Fruit fly (Drosophila melanogaster) whole organism, prepupa: Measurements from ENCODE around the gene Gr39a.

Experiments used
- Blimp-1 ChIP-seq: fragments of 200-800 bp; sonication (Bioruptor generic); optimal IDR thresholded peaks from 3 replicates; lab custom pipeline; 2017; ENCODE audit warnings: missing biosample characterization, missing genetic modification characterization, mild to moderate bottlenecking, moderate library complexity, missing genetic modification reagents
- CG10631 ChIP-seq: fragments of 200-800 bp; sonication (Bioruptor generic); optimal IDR thresholded peaks from 2 replicates; lab custom pipeline; 2016; ENCODE audit warnings: missing biosample characterization, missing genetic modification characterization
- CG10669 ChIP-seq: fragments of 200-800 bp; sonication (Bioruptor generic); optimal IDR thresholded peaks from 3 replicates; lab custom pipeline; 2018; ENCODE audit warnings: missing biosample characterization, mild to moderate bottlenecking, missing genetic modification characterization, moderate library complexity
- CG11294 ChIP-seq: fragments of 200-800 bp; sonication (Bioruptor generic); IDR thresholded peaks from 2 replicates; pipeline ENCODE4 v1.3.6; 2022; ENCODE audit warnings: missing biosample characterization, missing genetic modification characterization
- CG11902 ChIP-seq: fragments of 200-800 bp; sonication (Bioruptor generic); optimal IDR thresholded peaks from 3 replicates; lab custom pipeline; 2016; ENCODE audit warnings: missing biosample characterization, missing genetic modification characterization
- CG15336 ChIP-seq: fragments of 200-800 bp; sonication (Bioruptor generic); IDR thresholded peaks from 2 replicates; pipeline ENCODE4 v1.3.6; 2022; ENCODE audit warnings: missing biosample characterization, missing genetic modification characterization
- CG1621 ChIP-seq: fragments of 200-800 bp; sonication (Bioruptor generic); optimal IDR thresholded peaks from 3 replicates; lab custom pipeline; 2018; ENCODE audit warnings: missing biosample characterization, mild to moderate bottlenecking, missing genetic modification characterization
- CG16779 ChIP-seq: fragments of 200-800 bp; sonication (Bioruptor generic); optimal IDR thresholded peaks from 3 replicates; lab custom pipeline; 2017; ENCODE audit warnings: missing biosample characterization, mild to moderate bottlenecking, missing genetic modification characterization
- CG3032 ChIP-seq: fragments of 200-800 bp; optimal IDR thresholded peaks from 2 replicates; lab custom pipeline; 2019; ENCODE audit warnings: missing biosample characterization, mild to moderate bottlenecking, missing genetic modification characterization, moderate library complexity
- CG31627 ChIP-seq: fragments of 200-800 bp; sonication (Bioruptor generic); optimal IDR thresholded peaks from 3 replicates; lab custom pipeline; 2016; ENCODE audit warnings: missing biosample characterization, missing genetic modification characterization
- CG34406 ChIP-seq: fragments of 200-800 bp; sonication (Bioruptor generic); optimal IDR thresholded peaks from 3 replicates; lab custom pipeline; 2016; ENCODE audit warnings: missing biosample characterization, missing genetic modification characterization
- CG8119 ChIP-seq: fragments of 200-800 bp; sonication (Bioruptor generic); IDR thresholded peaks from 3 replicates; pipeline ENCODE4 v1.3.6; 2022; ENCODE audit warnings: missing biosample characterization, missing genetic modification characterization
- CG8319 ChIP-seq: fragments of 200-800 bp; sonication (Bioruptor generic); optimal IDR thresholded peaks from 3 replicates; lab custom pipeline; 2016; ENCODE audit warnings: missing biosample characterization, missing genetic modification characterization
- Eip78C ChIP-seq: fragments of 200-800 bp; sonication (Bioruptor generic); peaks from one replicate; lab custom pipeline; 2016; ENCODE audit warnings: missing biosample characterization, missing genetic modification characterization
- Eip93F ChIP-seq: fragments of 200-800 bp; sonication (Bioruptor generic); optimal IDR thresholded peaks from 2 replicates; lab custom pipeline; 2016; ENCODE audit warnings: missing biosample characterization, mild to moderate bottlenecking, missing genetic modification characterization
- Ets21C ChIP-seq: fragments of 200-800 bp; sonication (Bioruptor generic); optimal IDR thresholded peaks from 3 replicates; lab custom pipeline; 2016; ENCODE audit warnings: missing biosample characterization, missing genetic modification characterization
- Ets96B ChIP-seq: fragments of 200-800 bp; optimal IDR thresholded peaks from 2 replicates; lab custom pipeline; 2019; ENCODE audit warnings: missing biosample characterization, mild to moderate bottlenecking, missing genetic modification characterization, moderate library complexity
- Hr39 ChIP-seq: fragments of 200-800 bp; sonication (Bioruptor generic); optimal IDR thresholded peaks from 2 replicates; lab custom pipeline; 2016; ENCODE audit warnings: missing biosample characterization, missing genetic modification characterization
- Lpt ChIP-seq: fragments of 200-800 bp; sonication (Bioruptor generic); optimal IDR thresholded peaks from 3 replicates; lab custom pipeline; 2016; ENCODE audit warnings: missing biosample characterization, missing genetic modification characterization
- Met ChIP-seq: fragments of 200-800 bp; sonication (Bioruptor generic); optimal IDR thresholded peaks from 3 replicates; lab custom pipeline; 2016; ENCODE audit warnings: missing biosample characterization, missing genetic modification characterization
- Smox ChIP-seq: fragments of 200-800 bp; sonication (Bioruptor generic); optimal IDR thresholded peaks from 3 replicates; lab custom pipeline; 2016; ENCODE audit warnings: missing biosample characterization, missing genetic modification characterization
- Sox102F ChIP-seq: fragments of 200-800 bp; sonication (Bioruptor generic); optimal IDR thresholded peaks from 2 replicates; lab custom pipeline; 2016; ENCODE audit warnings: missing biosample characterization, mild to moderate bottlenecking, missing genetic modification characterization
- Sox14 ChIP-seq: fragments of 200-800 bp; sonication (Bioruptor generic); optimal IDR thresholded peaks from 3 replicates; lab custom pipeline; 2016; ENCODE audit warnings: missing biosample characterization, missing genetic modification characterization
- Sox15 ChIP-seq: fragments of 200-800 bp; sonication (Bioruptor generic); optimal IDR thresholded peaks from 3 replicates; lab custom pipeline; 2016; ENCODE audit warnings: missing biosample characterization, missing genetic modification characterization
- achi ChIP-seq: fragments of 200-800 bp; sonication (Bioruptor generic); optimal IDR thresholded peaks from 3 replicates; lab custom pipeline; 2016; ENCODE audit warnings: missing biosample characterization, missing genetic modification characterization
- cyc ChIP-seq: fragments of 200-800 bp; sonication (Bioruptor generic); optimal IDR thresholded peaks from 3 replicates; lab custom pipeline; 2016; ENCODE audit warnings: missing biosample characterization, missing genetic modification characterization
- dac ChIP-seq: fragments of 200-800 bp; sonication (Bioruptor generic); optimal IDR thresholded peaks from 2 replicates; lab custom pipeline; 2017; ENCODE audit warnings: missing biosample characterization, mild to moderate bottlenecking, missing genetic modification characterization
- dsx ChIP-seq: fragments of 200-800 bp; optimal IDR thresholded peaks from 3 replicates; lab custom pipeline; 2019; ENCODE audit warnings: missing biosample characterization, mild to moderate bottlenecking, missing genetic modification characterization, moderate library complexity; ENCODE audit not compliant: poor library complexity, severe bottlenecking
- eg ChIP-seq: fragments of 200-800 bp; sonication (Bioruptor generic); IDR thresholded peaks from 3 replicates; pipeline ENCODE4 v1.3.6; 2022; ENCODE audit warnings: missing biosample characterization, missing genetic modification characterization
- fd85E ChIP-seq: fragments of 200-800 bp; sonication (Bioruptor generic); optimal IDR thresholded peaks from 3 replicates; lab custom pipeline; 2016; ENCODE audit warnings: missing biosample characterization, missing genetic modification characterization
- fkh ChIP-seq: fragments of 200-800 bp; sonication (Bioruptor generic); optimal IDR thresholded peaks from 3 replicates; lab custom pipeline; 2017; ENCODE audit warnings: missing biosample characterization, mild to moderate bottlenecking, missing genetic modification characterization, moderate library complexity
- net ChIP-seq: fragments of 200-800 bp; sonication (Bioruptor generic); optimal IDR thresholded peaks from 3 replicates; lab custom pipeline; 2016; ENCODE audit warnings: missing biosample characterization, missing genetic modification characterization
- pdm3 ChIP-seq: fragments of 200-800 bp; sonication (Bioruptor generic); optimal IDR thresholded peaks from 3 replicates; lab custom pipeline; 2016; ENCODE audit warnings: missing biosample characterization, missing genetic modification characterization
- spab ChIP-seq: fragments of 200-800 bp; sonication (Bioruptor generic); optimal IDR thresholded peaks from 2 replicates; lab custom pipeline; 2017; ENCODE audit warnings: missing biosample characterization, mild to moderate bottlenecking, missing genetic modification characterization, missing genetic modification reagents
- svp ChIP-seq: fragments of 200-800 bp; sonication (Bioruptor generic); peaks from one replicate; lab custom pipeline; 2016; ENCODE audit warnings: missing biosample characterization, missing genetic modification characterization
- vri ChIP-seq: fragments of 200-800 bp; sonication (Bioruptor generic); optimal IDR thresholded peaks from 3 replicates; lab custom pipeline; 2016; ENCODE audit warnings: missing biosample characterization, mild to moderate bottlenecking, missing genetic modification characterization

The Gr39a gene

dm6 chr2L:21310427-21311199, 20.1 kb downstream of the Gr39a start, which contains the start of gene crc (continued):
- TF ChIP-seq fd85E (no peak), dsx (GFP tag; lab: Kevin White, UChicago) (peak; percentile 70), Eip78C (GFP tag; lab: Kevin White, UChicago) (peak; percentile 81), Hr39 (GFP tag; lab: Kevin White, UChicago) (peak; percentile 40), CG11902 (GFP tag; lab: Kevin White, UChicago) (no peak), CG10669 (GFP tag; lab: Kevin White, UChicago) (no peak), Ets96B (tag; lab: Kevin White, UChicago) (no peak), CG15336 (GFP tag; lab: Robert Waterston, UW) (0 out of 2 replicates have a peak, but pooled peaks have one; percentile 7), CG8319 (GFP tag; lab: Kevin White, UChicago) (no peak), CG10631 (GFP tag; lab: Kevin White, UChicago) (peak; percentile 48), net (GFP tag; lab: Kevin White, UChicago) (peak; percentile 32), dac (GFP tag; lab: Kevin White, UChicago) (no peak), pdm3 (GFP tag; lab: Kevin White, UChicago) (peak; percentile 32), Smox (peak; percentile 43), vri (GFP tag; lab: Kevin White, UChicago) (peak; percentile 53), Eip93F (no peak), CG34406 (peak; percentile 21), Sox102F (GFP tag; lab: Kevin White, UChicago) (no peak), CG31627 (GFP tag; lab: Kevin White, UChicago) (peak; percentile 51), svp (GFP tag; lab: Kevin White, UChicago) (no peak), Ets21C (GFP tag; lab: Kevin White, UChicago) (peak; percentile 32), Sox14 (GFP tag; lab: Kevin White, UChicago) (no peak), achi (GFP tag; lab: Kevin White, UChicago) (peak; percentile 13), CG8119 (no peak), eg (GFP tag; lab: Robert Waterston, UW) (no peak), Blimp-1 (no peak), cyc (GFP tag; lab: Kevin White, UChicago) (peak; percentile 33), CG11294 (no peak), CG16779 (peak; percentile 16), spab (GFP tag; lab: Kevin White, UChicago) (no peak), CG1621 (tag; lab: Kevin White, UChicago) (no peak), CG3032 (no peak)
- TF ChIP-seq, all 60 proteins: peak for 31

dm6 chr2L:21311200-21311689, 20.7 kb downstream of the Gr39a start:
- TF ChIP-seq svp (GFP tag; lab: Kevin White, UChicago), result no peak
- no peak for TF ChIP-seq Blimp-1
- peak; percentile 8 for TF ChIP-seq Met (GFP tag; lab: Kevin White, UChicago)
- TF ChIP-seq vri (GFP tag; lab: Kevin White, UChicago), result peak; percentile 25
- no peak for TF ChIP-seq achi (GFP tag; lab: Kevin White, UChicago)
- TF ChIP-seq CG11902 (GFP tag; lab: Kevin White, UChicago), result no peak
- TF ChIP-seq CG11294, result no peak
- no peak for TF ChIP-seq fd85E
- no peak for TF ChIP-seq Sox15
- no peak for TF ChIP-seq Eip78C (GFP tag; lab: Kevin White, UChicago)
- no peak for TF ChIP-seq CG31627 (GFP tag; lab: Kevin White, UChicago)
- TF ChIP-seq fkh (GFP tag; lab: Kevin White, UChicago), result no peak
- TF ChIP-seq Lpt (GFP tag; lab: Kevin White, UChicago), result no peak
- TF ChIP-seq CG16779, result no peak
- TF ChIP-seq pdm3 (GFP tag; lab: Kevin White, UChicago), result no peak
